Fruit fly (Drosophila melanogaster) whole organism, embryonic: ENCODE measurements around the gene vsg.
A peak's percentile ranks its signal among the peaks of the same experiment; 100 is the strongest.

ENCODE experiments used
- Blimp-1 ChIP-seq: fragments of 200-800 bp; sonication (Bioruptor generic); optimal IDR thresholded peaks from 3 replicates; lab custom pipeline; 2018; ENCODE audit warnings: missing biosample characterization, missing genetic modification characterization, mild to moderate bottlenecking, moderate library complexity, missing genetic modification reagents
- BtbVII ChIP-seq: fragments of 200-800 bp; sonication (Bioruptor generic); optimal IDR thresholded peaks from 3 replicates; lab custom pipeline; 2017; ENCODE audit warnings: missing biosample characterization, mild to moderate bottlenecking, missing genetic modification characterization
- Bteb2 ChIP-seq: fragments of 200-800 bp; sonication (Bioruptor generic); optimal IDR thresholded peaks from 2 replicates; lab custom pipeline; 2016; ENCODE audit warnings: missing biosample characterization, missing genetic modification characterization
- C15 ChIP-seq: fragments of 200-800 bp; sonication (Bioruptor generic); IDR thresholded peaks from 3 replicates; pipeline ENCODE4 v1.3.6; 2022; ENCODE audit warnings: missing biosample characterization, missing genetic modification characterization
- CG1024 ChIP-seq: fragments of 200-800 bp; sonication (Bioruptor generic); IDR thresholded peaks from 2 replicates; pipeline ENCODE4 v1.3.6; 2022; ENCODE audit warnings: missing biosample characterization, missing genetic modification characterization
- CG10462 ChIP-seq: fragments of 200-800 bp; sonication (Bioruptor generic); optimal IDR thresholded peaks from 2 replicates; lab custom pipeline; 2016; ENCODE audit warnings: missing biosample characterization, missing genetic modification characterization
- CG10543 ChIP-seq: fragments of 200-800 bp; sonication (Bioruptor generic); optimal IDR thresholded peaks from 3 replicates; lab custom pipeline; 2017; ENCODE audit warnings: missing biosample characterization, mild to moderate bottlenecking, missing genetic modification characterization, moderate library complexity
- CG11456 ChIP-seq: fragments of 200-800 bp; sonication (Bioruptor generic); IDR thresholded peaks from 3 replicates; pipeline ENCODE4 v1.3.6; 2022; ENCODE audit warnings: missing biosample characterization, missing genetic modification characterization
- CG12219 ChIP-seq: fragments of 200-800 bp; sonication (Bioruptor generic); optimal IDR thresholded peaks from 3 replicates; lab custom pipeline; 2018; ENCODE audit warnings: missing biosample characterization, mild to moderate bottlenecking, missing genetic modification characterization
- CG12391 ChIP-seq: fragments of 200-800 bp; sonication (Bioruptor generic); optimal IDR thresholded peaks from 3 replicates; lab custom pipeline; 2018; ENCODE audit warnings: missing biosample characterization, mild to moderate bottlenecking, missing genetic modification characterization, moderate library complexity
- CG15011 ChIP-seq: fragments of 200-800 bp; sonication (Bioruptor generic); optimal IDR thresholded peaks from 3 replicates; lab custom pipeline; 2018; ENCODE audit warnings: missing biosample characterization, mild to moderate bottlenecking, missing genetic modification characterization
- CG15601 ChIP-seq: fragments of 200-800 bp; sonication (Bioruptor generic); optimal IDR thresholded peaks from 3 replicates; lab custom pipeline; 2019; ENCODE audit warnings: missing biosample characterization, mild to moderate bottlenecking, missing genetic modification characterization, moderate library complexity
- CG17829 ChIP-seq: fragments of 200-800 bp; optimal IDR thresholded peaks from 2 replicates; lab custom pipeline; 2019; ENCODE audit warnings: missing biosample characterization, mild to moderate bottlenecking, missing genetic modification characterization, moderate library complexity
- CG31441 ChIP-seq: fragments of 200-800 bp; sonication (Bioruptor generic); IDR thresholded peaks from 2 replicates; pipeline ENCODE4 v1.3.6; 2022; ENCODE audit warnings: missing biosample characterization, missing genetic modification characterization
- CG4617 ChIP-seq: fragments of 200-800 bp; sonication (Bioruptor generic); optimal IDR thresholded peaks from 3 replicates; lab custom pipeline; 2016; ENCODE audit warnings: missing biosample characterization, missing genetic modification characterization, borderline replicate concordance
- CG4820 ChIP-seq: fragments of 200-800 bp; sonication (Bioruptor generic); optimal IDR thresholded peaks from 3 replicates; lab custom pipeline; 2016; ENCODE audit warnings: missing biosample characterization, missing genetic modification characterization
- CG6654 ChIP-seq: fragments of 200-800 bp; sonication (Bioruptor generic); optimal IDR thresholded peaks from 2 replicates; lab custom pipeline; 2017; ENCODE audit warnings: missing biosample characterization, mild to moderate bottlenecking, missing genetic modification characterization
- CG8388 ChIP-seq: fragments of 200-800 bp; sonication (Bioruptor generic); optimal IDR thresholded peaks from 2 replicates; lab custom pipeline; 2019; ENCODE audit warnings: missing biosample characterization, mild to moderate bottlenecking, missing genetic modification characterization, moderate library complexity
- CG9215 ChIP-seq: fragments of 200-800 bp; sonication (Bioruptor generic); IDR thresholded peaks from 2 replicates; pipeline ENCODE4 v1.3.6; 2022; ENCODE audit warnings: missing biosample characterization, missing genetic modification characterization
- CG9437 ChIP-seq: fragments of 200-800 bp; sonication (Bioruptor generic); optimal IDR thresholded peaks from 2 replicates; lab custom pipeline; 2018; ENCODE audit warnings: missing biosample characterization, mild to moderate bottlenecking, missing genetic modification characterization
- CkIIα-i1 ChIP-seq: fragments of 200-800 bp; sonication (Bioruptor generic); IDR thresholded peaks from 2 replicates; pipeline ENCODE4 v1.3.6; 2022; ENCODE audit warnings: missing biosample characterization, missing genetic modification characterization
- CoRest ChIP-seq: fragments of 200-800 bp; sonication (Bioruptor generic); optimal IDR thresholded peaks from 3 replicates; lab custom pipeline; 2018; ENCODE audit warnings: missing biosample characterization, mild to moderate bottlenecking, missing genetic modification characterization, moderate library complexity
- D19A ChIP-seq: fragments of 200-800 bp; optimal IDR thresholded peaks from 3 replicates; lab custom pipeline; 2019; ENCODE audit warnings: missing biosample characterization, mild to moderate bottlenecking, missing genetic modification characterization, moderate library complexity
- Dfd ChIP-seq, 2 experiments: fragments of >200 bp; optimal IDR thresholded peaks; 2 replicates each; lab custom pipeline; 2017; ENCODE audit warnings: missing biosample characterization in 2 of 2, missing genetic modification characterization in 2 of 2
- Dip3 ChIP-seq: fragments of 200-800 bp; sonication (Bioruptor generic); optimal IDR thresholded peaks from 3 replicates; lab custom pipeline; 2016; ENCODE audit warnings: missing biosample characterization, missing genetic modification characterization
- Gug ChIP-seq: fragments of 200-800 bp; sonication (Bioruptor generic); IDR thresholded peaks from 4 replicates; pipeline ENCODE4 v1.3.6; 2022; ENCODE audit warnings: missing biosample characterization, missing genetic modification characterization
- Lpt ChIP-seq: fragments of >200 bp; optimal IDR thresholded peaks from 2 replicates; lab custom pipeline; 2018; ENCODE audit warnings: missing biosample characterization, missing genetic modification characterization
- MESR4 ChIP-seq: fragments of 200-800 bp; sonication (Bioruptor generic); optimal IDR thresholded peaks from 2 replicates; lab custom pipeline; 2018; ENCODE audit warnings: missing biosample characterization, mild to moderate bottlenecking, missing genetic modification characterization, moderate library complexity
- Mes4 ChIP-seq: fragments of 200-800 bp; sonication (Bioruptor generic); optimal IDR thresholded peaks from 2 replicates; lab custom pipeline; 2016; ENCODE audit warnings: missing biosample characterization, missing genetic modification characterization
- Mrtf ChIP-seq: fragments of 200-800 bp; sonication (Bioruptor generic); IDR thresholded peaks from 3 replicates; pipeline ENCODE4 v1.3.6; 2022; ENCODE audit warnings: missing biosample characterization, missing genetic modification characterization
- Nf-YB ChIP-seq: fragments of 200-800 bp; sonication (Bioruptor generic); optimal IDR thresholded peaks from 3 replicates; lab custom pipeline; 2019; ENCODE audit warnings: missing biosample characterization, mild to moderate bottlenecking, missing genetic modification characterization, moderate library complexity
- Optix ChIP-seq: fragments of 200-800 bp; sonication (Bioruptor generic); IDR thresholded peaks from 3 replicates; pipeline ENCODE4 v1.3.6; 2022; ENCODE audit warnings: missing biosample characterization, missing genetic modification characterization
- Sox100B ChIP-seq: fragments of 200-800 bp; sonication (Bioruptor generic); optimal IDR thresholded peaks from 3 replicates; lab custom pipeline; 2018; ENCODE audit warnings: missing biosample characterization, mild to moderate bottlenecking, missing genetic modification characterization
- Xrp1 ChIP-seq: fragments of 200-800 bp; sonication (Bioruptor generic); IDR thresholded peaks from 2 replicates; pipeline ENCODE4 v1.3.6; 2022; ENCODE audit warnings: missing biosample characterization, missing genetic modification characterization
- YL-1 ChIP-seq: fragments of 200-800 bp; sonication (Bioruptor generic); optimal IDR thresholded peaks from 3 replicates; lab custom pipeline; 2017; ENCODE audit warnings: missing biosample characterization, mild to moderate bottlenecking, missing genetic modification characterization
- br ChIP-seq: fragments of >200 bp; optimal IDR thresholded peaks from 2 replicates; lab custom pipeline; 2017
- cwo ChIP-seq: fragments of 200-800 bp; sonication (Bioruptor generic); optimal IDR thresholded peaks from 3 replicates; lab custom pipeline; 2017; ENCODE audit warnings: missing biosample characterization, missing genetic modification characterization, mild to moderate bottlenecking, moderate library complexity, missing genetic modification reagents
- da ChIP-seq: fragments of 200-800 bp; sonication (Bioruptor generic); optimal IDR thresholded peaks from 2 replicates; lab custom pipeline; 2016; ENCODE audit warnings: missing biosample characterization, missing genetic modification characterization
- dmrt99B ChIP-seq: fragments of 200-800 bp; sonication (Bioruptor generic); optimal IDR thresholded peaks from 2 replicates; lab custom pipeline; 2018; ENCODE audit warnings: missing biosample characterization, mild to moderate bottlenecking, missing genetic modification characterization, moderate library complexity
- en ChIP-seq: fragments of 200-800 bp; sonication (Bioruptor generic); optimal IDR thresholded peaks from 2 replicates; lab custom pipeline; 2016; ENCODE audit warnings: missing biosample characterization, missing genetic modification characterization
- gsb ChIP-seq: fragments of 200-800 bp; sonication (Bioruptor generic); IDR thresholded peaks from 2 replicates; pipeline ENCODE4 v1.3.6; 2022; ENCODE audit warnings: missing biosample characterization, missing genetic modification characterization
- kay ChIP-seq: fragments of 200-800 bp; sonication (Bioruptor generic); optimal IDR thresholded peaks from 2 replicates; lab custom pipeline; 2016; ENCODE audit warnings: missing biosample characterization, missing genetic modification characterization
- lab ChIP-seq: fragments of 200-800 bp; sonication (Bioruptor generic); optimal IDR thresholded peaks from 3 replicates; lab custom pipeline; 2017; ENCODE audit warnings: missing biosample characterization, missing genetic modification characterization, mild to moderate bottlenecking, moderate library complexity, missing genetic modification reagents
- oc ChIP-seq: fragments of 200-800 bp; sonication (Bioruptor generic); optimal IDR thresholded peaks from 2 replicates; lab custom pipeline; 2018; ENCODE audit warnings: missing biosample characterization, mild to moderate bottlenecking, missing genetic modification characterization, moderate library complexity
- phol ChIP-seq: fragments of 200-800 bp; sonication (Bioruptor generic); optimal IDR thresholded peaks from 3 replicates; lab custom pipeline; 2018; ENCODE audit warnings: missing biosample characterization, mild to moderate bottlenecking, missing genetic modification characterization, moderate library complexity
- rib ChIP-seq: fragments of 200-800 bp; sonication (Bioruptor generic); IDR thresholded peaks from 2 replicates; pipeline ENCODE4 v1.3.6; 2022; ENCODE audit warnings: missing biosample characterization, missing genetic modification characterization
- sisA ChIP-seq: fragments of 200-800 bp; sonication (Bioruptor generic); IDR thresholded peaks from 2 replicates; pipeline ENCODE4 v1.3.6; 2022; ENCODE audit warnings: missing biosample characterization, missing genetic modification characterization
- toy ChIP-seq: fragments of 200-800 bp; sonication (Bioruptor generic); IDR thresholded peaks from 2 replicates; pipeline ENCODE4 v1.3.6; 2022; ENCODE audit warnings: missing biosample characterization, missing genetic modification characterization
- trem ChIP-seq: fragments of 200-800 bp; optimal IDR thresholded peaks from 3 replicates; lab custom pipeline; 2019; ENCODE audit warnings: missing biosample characterization, mild to moderate bottlenecking, missing genetic modification characterization, moderate library complexity
- twi ChIP-seq: fragments of 200-800 bp; optimal IDR thresholded peaks from 2 replicates; lab custom pipeline; 2019; ENCODE audit warnings: missing biosample characterization, mild to moderate bottlenecking, missing genetic modification characterization, moderate library complexity
- unc-4 ChIP-seq: fragments of 200-800 bp; sonication (Bioruptor generic); IDR thresholded peaks from 2 replicates; pipeline ENCODE4 v1.3.6; 2022; ENCODE audit warnings: missing biosample characterization, missing genetic modification characterization; ENCODE audit not compliant: partially characterized antibody
- zen ChIP-seq: fragments of 200-800 bp; sonication (Bioruptor generic); optimal IDR thresholded peaks from 3 replicates; lab custom pipeline; 2018; ENCODE audit warnings: missing biosample characterization, mild to moderate bottlenecking, missing genetic modification characterization, moderate library complexity
- zf30C ChIP-seq: fragments of 200-800 bp; sonication (Bioruptor generic); optimal IDR thresholded peaks from 3 replicates; lab custom pipeline; 2018; ENCODE audit warnings: missing biosample characterization, mild to moderate bottlenecking, missing genetic modification characterization

The vsg gene

dm6 chr3L:9726707-9727106, 12.6 kb downstream of the vsg start, which contains the start of gene Naa60 (continued):
- TF ChIP-seq CkIIα-i1 (GFP tag; lab: Robert Waterston, UW) (no peak), phol (tag; lab: Kevin White, UChicago) (peak; percentile 25), lab (GFP tag; lab: Kevin White, UChicago) (no peak), dmrt99B (tag; lab: Kevin White, UChicago) (no peak), CG11456 (GFP tag; lab: Robert Waterston, UW) (no peak), zen (tag; lab: Kevin White, UChicago) (peak; percentile 36), CG15011 (GFP tag; lab: Kevin White, UChicago) (no peak), Nf-YB (no peak), CG9437 (no peak), da (GFP tag; lab: Kevin White, UChicago) (no peak), Mes4 (GFP tag; lab: Kevin White, UChicago) (no peak), CG15601 (tag; lab: Kevin White, UChicago) (no peak), cwo (GFP tag; lab: Kevin White, UChicago) (no peak), C15 (GFP tag; lab: Robert Waterston, UW) (no peak), oc (tag; lab: Kevin White, UChicago) (no peak), CG12219 (no peak), gsb (no peak), Sox100B (GFP tag; lab: Kevin White, UChicago) (no peak), Blimp-1 (GFP tag; lab: Kevin White, UChicago) (no peak), YL-1 (peak; percentile 63), CoRest (tag; lab: Kevin White, UChicago) (no peak), CG12391 (tag; lab: Kevin White, UChicago) (peak; percentile 33), CG1024 (GFP tag; lab: Robert Waterston, UW) (no peak), Optix (GFP tag; lab: Robert Waterston, UW) (no peak), MESR4 (peak; percentile 70), CG31441 (GFP tag; lab: Robert Waterston, UW) (no peak), sisA (GFP tag; lab: Robert Waterston, UW) (no peak), Mrtf (no peak), Gug (GFP tag; lab: Robert Waterston, UW) (no peak), CG4820 (GFP tag; lab: Kevin White, UChicago) (no peak), CG10543 (GFP tag; lab: Kevin White, UChicago) (no peak), CG4617 (GFP tag; lab: Kevin White, UChicago) (peak; percentile 85), CG10462 (GFP tag; lab: Kevin White, UChicago) (no peak), zf30C (GFP tag; lab: Kevin White, UChicago) (no peak), br (no peak), en (no peak), trem (peak; percentile 55), rib (no peak), unc-4 (peak; percentile 92), Dip3 (GFP tag; lab: Kevin White, UChicago) (no peak), Lpt (no peak), Xrp1 (GFP tag; lab: Robert Waterston, UW) (no peak), Bteb2 (no peak), CG17829 (peak; percentile 24), twi (tag; lab: Kevin White, UChicago) (no peak), Dfd (GFP tag; optimal IDR thresholded peaks at IDR 0.05; lab: Kevin White, UChicago) (no peak), CG9215 (no peak), toy (GFP tag; lab: Robert Waterston, UW) (no peak), kay (GFP tag; lab: Kevin White, UChicago) (no peak), D19A (no peak), CG8388 (no peak), CG6654 (no peak), BtbVII (GFP tag; lab: Kevin White, UChicago) (no peak)
